Worm (Caenorhabditis elegans) whole organism, L2 larva: ENCODE data around the gene tbx-37.

Source experiments
- R02D3.7 ChIP-seq: fragments of 150-350 bp; optimal IDR thresholded peaks from 2 replicates; lab custom pipeline; 2014; ENCODE audit warnings: missing biosample characterization, missing genetic modification characterization
- ZK546.5 ChIP-seq: sonication (generic microtip); optimal IDR thresholded peaks from 2 replicates; lab custom pipeline; 2017; ENCODE audit warnings: missing biosample characterization, missing genetic modification characterization
- aly-2 ChIP-seq: fragments of 150-350 bp; optimal IDR thresholded peaks from 2 replicates; lab custom pipeline; 2014; ENCODE audit warnings: missing biosample characterization, missing genetic modification characterization
- ama-1 ChIP-seq: fragments of 150-350 bp; optimal IDR thresholded peaks from 2 replicates; lab custom pipeline; 2018; ENCODE audit warnings: inconsistent platforms
- ceh-82 ChIP-seq: fragments of 150-350 bp; optimal IDR thresholded peaks from 2 replicates; lab custom pipeline; 2014; ENCODE audit warnings: missing biosample characterization, missing genetic modification characterization
- crh-2 ChIP-seq: sonication (generic microtip); optimal IDR thresholded peaks from 2 replicates; lab custom pipeline; 2017; ENCODE audit warnings: missing biosample characterization, missing genetic modification characterization
- egl-27 ChIP-seq: sonication (generic microtip); optimal IDR thresholded peaks from 3 replicates; lab custom pipeline; 2017; ENCODE audit warnings: missing biosample characterization, missing genetic modification reagents, missing genetic modification characterization
- elt-1 ChIP-seq: fragments of 150-350 bp; optimal IDR thresholded peaks from 2 replicates; lab custom pipeline; 2014; ENCODE audit warnings: missing biosample characterization, missing genetic modification characterization
- elt-3 ChIP-seq: sonication (generic microtip); optimal IDR thresholded peaks from 2 replicates; lab custom pipeline; 2017; ENCODE audit warnings: missing biosample characterization, missing genetic modification characterization
- lin-13 ChIP-seq: fragments of 150-350 bp; optimal IDR thresholded peaks from 2 replicates; lab custom pipeline; 2014; ENCODE audit warnings: missing biosample characterization, missing genetic modification reagents, missing genetic modification characterization
- lsy-2 ChIP-seq, 2 experiments: fragments of 150-350 bp in 1 of 2; sonication (generic microtip) in 1 of 2; optimal IDR thresholded peaks; 2 replicates each; lab custom pipeline; 2014 to 2017; ENCODE audit warnings: missing biosample characterization in 2 of 2, missing genetic modification characterization in 2 of 2
- mdl-1 ChIP-seq, 2 experiments: fragments of 150-350 bp in 1 of 2; sonication (generic microtip) in 1 of 2; optimal IDR thresholded peaks; 2 replicates each; lab custom pipeline; 2017; ENCODE audit warnings: missing biosample characterization in 2 of 2, missing genetic modification characterization in 2 of 2
- nhr-11 ChIP-seq: fragments of 150-350 bp; optimal IDR thresholded peaks from 2 replicates; lab custom pipeline; 2014; ENCODE audit warnings: missing biosample characterization, missing genetic modification characterization

- TF ChIP-seq ceh-82 (tag; lab: Kevin White, UChicago), result no peak
- TF ChIP-seq egl-27 (tag; lab: Kevin White, UChicago), result peak; percentile 39
- TF ChIP-seq lsy-2 (tag; optimal IDR thresholded peaks at IDR 0.05; lab: Kevin White, UChicago), result peak; percentile 29 to 67
- TF ChIP-seq R02D3.7 (tag; lab: Kevin White, UChicago), result no peak
- TF ChIP-seq aly-2 (tag; lab: Kevin White, UChicago), result no peak
- TF ChIP-seq mdl-1 (tag; optimal IDR thresholded peaks at IDR 0.05; lab: Kevin White, UChicago), result peak; percentile 5 to 9
- no peak for TF ChIP-seq elt-1 (tag; lab: Kevin White, UChicago)
- TF ChIP-seq elt-3 (tag; lab: Kevin White, UChicago), result no peak
- TF ChIP-seq ama-1 (lab: Kevin White, UChicago), result no peak
- peak; percentile 57 for TF ChIP-seq lin-13 (GFP tag; lab: Kevin White, UChicago)
- no peak for TF ChIP-seq nhr-11
- TF ChIP-seq crh-2 (tag; lab: Kevin White, UChicago), result peak; percentile 93
- TF ChIP-seq ZK546.5, result no peak
Observed at ce11 chrIII:11243421-11243820, 16.5 kb upstream of the tbx-37 start.
